Fruit fly (Drosophila melanogaster) S2 (cell line): Measurements from ENCODE around the gene CG7606.

Source experiments
- CG8478 ChIP-seq: fragments of >200 bp; optimal IDR thresholded peaks from 2 replicates; lab custom pipeline; 2018
- CTCF ChIP-seq, 2 experiments: fragments of >200 bp; optimal IDR thresholded peaks; 2 replicates each; lab custom pipeline; 2018

DNA sequence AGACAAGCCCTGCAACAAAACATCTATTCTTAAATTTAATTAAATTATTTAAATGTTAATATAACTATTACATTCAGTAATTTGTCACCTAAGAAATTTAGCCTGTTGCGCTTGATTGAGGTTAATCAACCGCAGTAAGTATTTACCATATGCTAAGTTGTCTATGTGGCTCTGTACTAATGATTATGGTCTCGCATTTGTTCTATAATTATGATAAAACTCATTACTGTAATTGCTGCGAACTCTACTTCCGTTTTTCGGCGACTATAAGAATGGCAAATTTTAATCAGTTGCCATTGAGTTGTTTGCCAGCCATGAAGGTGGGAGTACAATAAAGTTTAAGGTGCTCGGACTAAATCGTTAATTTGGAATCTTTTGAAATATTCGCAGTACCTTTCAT is 16.3 kb downstream of the CG7606 start, which contains the start of gene CG34281:
- TF ChIP-seq CTCF (optimal IDR thresholded peaks at IDR 0.05; lab: Kevin White, UChicago) (no peak), CG8478 (no peak)
